Worm (Caenorhabditis elegans) whole organism, young adult: Measurements from ENCODE around the gene txt-12.

Experiments used
- B0019.2 ChIP-seq: fragments of 200-800 bp; sonication (Bioruptor generic); conservative IDR thresholded peaks from 2 replicates; pipeline ENCODE4 v1.3.6; 2022; ENCODE audit warnings: missing genetic modification reagents, missing genetic modification characterization, missing compliant biosample characterization
- D2030.7 ChIP-seq: fragments of 200-800 bp; sonication (Bioruptor generic); IDR thresholded peaks from 2 replicates; pipeline ENCODE4 v1.3.6; 2022; ENCODE audit warnings: missing genetic modification reagents, missing genetic modification characterization, missing compliant biosample characterization
- F33H1.4 ChIP-seq: fragments of 200-800 bp; sonication (Bioruptor generic); IDR thresholded peaks from 2 replicates; pipeline ENCODE4 v1.3.6; 2022; ENCODE audit warnings: missing genetic modification reagents, missing genetic modification characterization, missing compliant biosample characterization
- F49E8.2 ChIP-seq: sonication (generic microtip); optimal IDR thresholded peaks from 3 replicates; lab custom pipeline; 2017; ENCODE audit warnings: missing genetic modification characterization, mild to moderate bottlenecking, missing compliant biosample characterization, antibody characterized with exemption, moderate library complexity; ENCODE audit not compliant: insufficient read depth
- F52B5.7 ChIP-seq: sonication (generic microtip); optimal IDR thresholded peaks from 2 replicates; lab custom pipeline; 2016; ENCODE audit warnings: mild to moderate bottlenecking, missing genetic modification characterization, missing compliant biosample characterization
- F57C9.4 ChIP-seq: sonication (generic microtip); optimal IDR thresholded peaks from 2 replicates; lab custom pipeline; 2017; ENCODE audit warnings: mild to moderate bottlenecking, missing genetic modification characterization, missing compliant biosample characterization
- K11D2.4 ChIP-seq: fragments of 200-800 bp; sonication (Bioruptor generic); IDR thresholded peaks from 2 replicates; pipeline ENCODE4 v1.3.6; 2022; ENCODE audit warnings: missing genetic modification reagents, missing genetic modification characterization, missing compliant biosample characterization
- K12H6.12 ChIP-seq: fragments of 200-800 bp; sonication (Bioruptor generic); optimal IDR thresholded peaks from 2 replicates; lab custom pipeline; 2018; ENCODE audit warnings: mild to moderate bottlenecking, missing genetic modification characterization, missing compliant biosample characterization
- T07F8.4 ChIP-seq: sonication (generic microtip); optimal IDR thresholded peaks from 2 replicates; lab custom pipeline; 2016; ENCODE audit warnings: mild to moderate bottlenecking, missing genetic modification characterization, moderate library complexity, missing compliant biosample characterization
- T26A5.8 ChIP-seq: sonication (generic microtip); optimal IDR thresholded peaks from 2 replicates; lab custom pipeline; 2016; ENCODE audit warnings: missing genetic modification characterization, missing compliant biosample characterization
- Y56A3A.18 ChIP-seq: fragments of 200-800 bp; sonication (Bioruptor generic); IDR thresholded peaks from 2 replicates; pipeline ENCODE4 v1.3.6; 2022; ENCODE audit warnings: missing genetic modification reagents, missing genetic modification characterization, missing compliant biosample characterization
- akir-1 ChIP-seq: fragments of 200-800 bp; sonication (Bioruptor generic); optimal IDR thresholded peaks from 2 replicates; lab custom pipeline; 2018; ENCODE audit warnings: mild to moderate bottlenecking, missing genetic modification characterization, moderate library complexity, missing compliant biosample characterization
- aptf-2 ChIP-seq: fragments of 200-800 bp; sonication (Bioruptor generic); conservative IDR thresholded peaks from 2 replicates; pipeline ENCODE4 v1.3.6; 2022; ENCODE audit warnings: missing genetic modification reagents, missing genetic modification characterization, missing compliant biosample characterization
- ccch-3 ChIP-seq: fragments of 200-800 bp; sonication (Bioruptor generic); optimal IDR thresholded peaks from 2 replicates; lab custom pipeline; 2018; ENCODE audit warnings: mild to moderate bottlenecking, missing genetic modification characterization, missing compliant biosample characterization
- ceh-100 ChIP-seq: fragments of 200-800 bp; sonication (Bioruptor generic); IDR thresholded peaks from 2 replicates; pipeline ENCODE4 v1.3.6; 2022; ENCODE audit warnings: missing genetic modification reagents, missing genetic modification characterization, missing compliant biosample characterization
- dox-1 ChIP-seq: fragments of 200-800 bp; sonication (Bioruptor generic); IDR thresholded peaks from 2 replicates; pipeline ENCODE4 v1.3.6; 2022; ENCODE audit warnings: missing genetic modification reagents, missing genetic modification characterization, missing compliant biosample characterization
- efl-1 ChIP-seq: fragments of 150-350 bp; optimal IDR thresholded peaks from 2 replicates; lab custom pipeline; 2014; ENCODE audit warnings: missing biosample characterization, missing genetic modification reagents, missing genetic modification characterization
- egl-44 ChIP-seq: fragments of 200-800 bp; sonication (Bioruptor generic); IDR thresholded peaks from 2 replicates; pipeline ENCODE4 v1.3.6; 2022; ENCODE audit warnings: missing genetic modification reagents, missing genetic modification characterization, missing compliant biosample characterization
- ekl-4 ChIP-seq: fragments of 200-800 bp; sonication (Bioruptor generic); IDR thresholded peaks from 2 replicates; pipeline ENCODE4 v1.3.6; 2022; ENCODE audit warnings: missing genetic modification reagents, missing genetic modification characterization, missing compliant biosample characterization
- hlh-26 ChIP-seq: fragments of 200-800 bp; sonication (Bioruptor generic); conservative IDR thresholded peaks from 2 replicates; pipeline ENCODE4 v1.3.6; 2022; ENCODE audit warnings: missing genetic modification reagents, missing genetic modification characterization, missing compliant biosample characterization
- hmg-1.2 ChIP-seq: fragments of 200-800 bp; sonication (Bioruptor generic); IDR thresholded peaks from 2 replicates; pipeline ENCODE4 v1.3.6; 2022; ENCODE audit warnings: missing genetic modification reagents, missing genetic modification characterization, missing compliant biosample characterization
- hrde-1 ChIP-seq: sonication (generic microtip); optimal IDR thresholded peaks from 2 replicates; lab custom pipeline; 2016; ENCODE audit warnings: missing genetic modification characterization, mild to moderate bottlenecking, missing compliant biosample characterization, moderate library complexity, missing genotype, missing genetic modification reagents, borderline replicate concordance
- hsf-1 ChIP-seq: fragments of 200-800 bp; sonication (Bioruptor generic); IDR thresholded peaks from 2 replicates; pipeline ENCODE4 v1.3.6; 2022; ENCODE audit warnings: missing genetic modification reagents, missing genetic modification characterization, missing compliant biosample characterization
- lag-1 ChIP-seq: fragments of 200-800 bp; sonication (Bioruptor generic); IDR thresholded peaks from 2 replicates; pipeline ENCODE4 v1.3.6; 2022; ENCODE audit warnings: missing genetic modification reagents, missing genetic modification characterization, missing compliant biosample characterization
- let-526 ChIP-seq: fragments of 200-800 bp; sonication (Bioruptor generic); IDR thresholded peaks from 2 replicates; pipeline ENCODE4 v1.3.6; 2022; ENCODE audit warnings: missing genetic modification reagents, missing genetic modification characterization, missing compliant biosample characterization
- lin-26 ChIP-seq: fragments of 200-800 bp; sonication (Bioruptor generic); IDR thresholded peaks from 2 replicates; pipeline ENCODE4 v1.3.6; 2022; ENCODE audit warnings: missing genetic modification reagents, missing genetic modification characterization, missing compliant biosample characterization
- lin-35 ChIP-seq, 3 experiments: fragments of 150-350 bp in 2 of 3; sonication (generic microtip) in 1 of 3; optimal IDR thresholded peaks; 2 replicates each; lab custom pipeline; 2014 to 2018; ENCODE audit warnings: missing biosample characterization in 3 of 3, missing genetic modification characterization in 3 of 3, missing genetic modification reagents in 3 of 3
- madf-3 ChIP-seq: fragments of 200-800 bp; sonication (Bioruptor generic); IDR thresholded peaks from 2 replicates; pipeline ENCODE4 v1.3.6; 2022; ENCODE audit warnings: missing genetic modification reagents, missing genetic modification characterization, missing compliant biosample characterization
- mcd-1 ChIP-seq: fragments of 200-800 bp; sonication (Bioruptor generic); IDR thresholded peaks from 2 replicates; pipeline ENCODE4 v1.3.6; 2022; ENCODE audit warnings: missing genetic modification reagents, missing genetic modification characterization, missing compliant biosample characterization
- nfya-2 ChIP-seq: fragments of 200-800 bp; sonication (Bioruptor generic); IDR thresholded peaks from 2 replicates; pipeline ENCODE4 v1.3.6; 2022; ENCODE audit warnings: missing genetic modification reagents, missing genetic modification characterization, missing compliant biosample characterization
- nfyb-1 ChIP-seq: fragments of 200-800 bp; sonication (Bioruptor generic); IDR thresholded peaks from 2 replicates; pipeline ENCODE4 v1.3.6; 2022; ENCODE audit warnings: missing genetic modification reagents, missing genetic modification characterization, missing compliant biosample characterization
- nhr-27 ChIP-seq: fragments of 200-800 bp; sonication (Bioruptor generic); optimal IDR thresholded peaks from 2 replicates; lab custom pipeline; 2018; ENCODE audit warnings: mild to moderate bottlenecking, missing genetic modification characterization, moderate library complexity, missing compliant biosample characterization
- nhr-90 ChIP-seq: sonication (generic microtip); optimal IDR thresholded peaks from 2 replicates; lab custom pipeline; 2016; ENCODE audit warnings: missing genotype, mild to moderate bottlenecking, missing genetic modification characterization, missing compliant biosample characterization
- pbrm-1 ChIP-seq: fragments of 200-800 bp; sonication (Bioruptor generic); IDR thresholded peaks from 2 replicates; pipeline ENCODE4 v1.3.6; 2022; ENCODE audit warnings: missing genetic modification reagents, missing genetic modification characterization, missing compliant biosample characterization
- rcor-1 ChIP-seq: fragments of 200-800 bp; sonication (Bioruptor generic); IDR thresholded peaks from 2 replicates; pipeline ENCODE4 v1.3.6; 2022; ENCODE audit warnings: missing genetic modification reagents, missing genetic modification characterization, missing compliant biosample characterization
- rpc-1 ChIP-seq, 2 experiments: fragments of 150-350 bp in 1 of 2; sonication (generic microtip) in 1 of 2; optimal IDR thresholded peaks; 2 replicates each; lab custom pipeline; 2014 to 2018; ENCODE audit warnings: missing biosample characterization in 1 of 2, missing genetic modification characterization in 1 of 2, missing genetic modification reagents in 1 of 2, missing genotype in 1 of 2
- sdz-38 ChIP-seq: sonication (generic microtip); optimal IDR thresholded peaks from 2 replicates; lab custom pipeline; 2016; ENCODE audit warnings: missing genotype, missing genetic modification characterization, missing compliant biosample characterization
- sea-2 ChIP-seq: fragments of 200-800 bp; sonication (Bioruptor generic); IDR thresholded peaks from 2 replicates; pipeline ENCODE4 v1.3.6; 2022; ENCODE audit warnings: missing genetic modification characterization, missing compliant biosample characterization
- snpc-3.4 ChIP-seq: sonication (generic microtip); optimal IDR thresholded peaks from 2 replicates; lab custom pipeline; 2017; ENCODE audit warnings: missing genetic modification characterization, mild to moderate bottlenecking, missing compliant biosample characterization, antibody characterized with exemption, moderate library complexity, missing genotype, missing genetic modification reagents
- unc-130 ChIP-seq: sonication (generic microtip); optimal IDR thresholded peaks from 2 replicates; lab custom pipeline; 2016; ENCODE audit warnings: missing genetic modification reagents, missing genetic modification characterization, missing compliant biosample characterization
- zim-3 ChIP-seq: sonication (generic microtip); optimal IDR thresholded peaks from 2 replicates; lab custom pipeline; 2017; ENCODE audit warnings: mild to moderate bottlenecking, missing genetic modification characterization, moderate library complexity, missing compliant biosample characterization
- ztf-25 ChIP-seq: fragments of 200-800 bp; sonication (Bioruptor generic); IDR thresholded peaks from 2 replicates; pipeline ENCODE4 v1.3.6; 2022; ENCODE audit warnings: missing genetic modification reagents, missing genetic modification characterization, missing compliant biosample characterization
- ztf-26 ChIP-seq: sonication (generic microtip); optimal IDR thresholded peaks from 2 replicates; lab custom pipeline; 2017; ENCODE audit warnings: missing genetic modification characterization, missing compliant biosample characterization

txt-12 gene

ce11 chrV:15057724-15058123 lies 35.0 kb upstream of the txt-12 start:
- no peak for TF ChIP-seq nhr-27 (tag; lab: Kevin White, UChicago)
- TF ChIP-seq lag-1 (GFP tag; lab: Robert Waterston, UW): no peak
- no peak for TF ChIP-seq ceh-100 (GFP tag; lab: Robert Waterston, UW)
- TF ChIP-seq F57C9.4: no peak
- no peak for TF ChIP-seq ztf-25 (GFP tag; lab: Robert Waterston, UW)
- no peak for TF ChIP-seq F49E8.2

ce11 chrV:15058423-15058822 lies 34.3 kb upstream of the txt-12 start:
- TF ChIP-seq ztf-26 (tag; lab: Kevin White, UChicago) (no peak), F52B5.7 (tag; lab: Kevin White, UChicago) (no peak), mcd-1 (GFP tag; lab: Robert Waterston, UW) (no peak), F33H1.4 (GFP tag; lab: Robert Waterston, UW) (no peak), hmg-1.2 (GFP tag; lab: Robert Waterston, UW) (no peak), sea-2 (GFP tag; lab: Robert Waterston, UW) (no peak), aptf-2 (GFP tag; lab: Robert Waterston, UW) (no peak), Y56A3A.18 (no peak), K11D2.4 (GFP tag; lab: Robert Waterston, UW) (no peak), ceh-100 (GFP tag; lab: Robert Waterston, UW) (no peak)

ce11 chrV:15058965-15059364 lies 33.8 kb upstream of the txt-12 start:
- TF ChIP-seq sdz-38 (tag; lab: Kevin White, UChicago) (no peak), lin-26 (GFP tag; lab: Robert Waterston, UW) (peak; percentile 60; the same call in 1 of the 2 replicates)

ce11 chrV:15059534-15059933 lies 33.2 kb upstream of the txt-12 start, which contains the start of the genes mcm-3 and C25D7.15:
Gene mcm-3 (minus strand): TSS chrV:15059599.
Gene C25D7.15 (plus strand): TSS chrV:15059808.
- TF ChIP-seq B0019.2 (GFP tag; lab: Robert Waterston, UW) (peak; percentile 84), D2030.7 (peak; percentile 87), hrde-1 (no peak), nfya-2 (GFP tag; lab: Robert Waterston, UW) (no peak), F57C9.4 (no peak), lin-35 (GFP tag; optimal IDR thresholded peaks at IDR 0.05; lab: Kevin White, UChicago) (peak in 2 of 3 experiments; percentile 45 to 62), ccch-3 (GFP tag; lab: Kevin White, UChicago) (no peak), let-526 (GFP tag; lab: Robert Waterston, UW) (no peak), hsf-1 (peak; percentile 87), madf-3 (GFP tag; lab: Robert Waterston, UW) (peak; percentile 78; the same call in 1 of the 2 replicates), nfyb-1 (GFP tag; lab: Robert Waterston, UW) (no peak), sdz-38 (tag; lab: Kevin White, UChicago) (no peak), nhr-90 (tag; lab: Kevin White, UChicago) (no peak), unc-130 (GFP tag; lab: Kevin White, UChicago) (peak; percentile 0), rpc-1 (optimal IDR thresholded peaks at IDR 0.05; lab: Kevin White, UChicago) (no peak), rpc-1 (tag; optimal IDR thresholded peaks at IDR 0.05; lab: Kevin White, UChicago) (no peak), ceh-100 (GFP tag; lab: Robert Waterston, UW) (no peak), akir-1 (GFP tag; lab: Kevin White, UChicago) (no peak), T26A5.8 (no peak), rcor-1 (GFP tag; lab: Robert Waterston, UW) (peak; percentile 50), hlh-26 (GFP tag; lab: Robert Waterston, UW) (no peak), pbrm-1 (GFP tag; lab: Robert Waterston, UW) (peak; percentile 63; the same call in 1 of the 2 replicates), ekl-4 (GFP tag; lab: Robert Waterston, UW) (no peak), K12H6.12 (tag; lab: Kevin White, UChicago) (no peak), egl-44 (GFP tag; lab: Robert Waterston, UW) (no peak), zim-3 (tag; lab: Kevin White, UChicago) (no peak), T07F8.4 (tag; lab: Kevin White, UChicago) (no peak), snpc-3.4 (tag; lab: Kevin White, UChicago) (peak; percentile 84), efl-1 (GFP tag; lab: Kevin White, UChicago) (peak; percentile 96), dox-1 (GFP tag; lab: Robert Waterston, UW) (peak; percentile 69; the same call in 1 of the 2 replicates), F52B5.7 (tag; lab: Kevin White, UChicago) (no peak)
